ENCODE assay signal across 2 worm cellular contexts in the genomic region with DNA sequence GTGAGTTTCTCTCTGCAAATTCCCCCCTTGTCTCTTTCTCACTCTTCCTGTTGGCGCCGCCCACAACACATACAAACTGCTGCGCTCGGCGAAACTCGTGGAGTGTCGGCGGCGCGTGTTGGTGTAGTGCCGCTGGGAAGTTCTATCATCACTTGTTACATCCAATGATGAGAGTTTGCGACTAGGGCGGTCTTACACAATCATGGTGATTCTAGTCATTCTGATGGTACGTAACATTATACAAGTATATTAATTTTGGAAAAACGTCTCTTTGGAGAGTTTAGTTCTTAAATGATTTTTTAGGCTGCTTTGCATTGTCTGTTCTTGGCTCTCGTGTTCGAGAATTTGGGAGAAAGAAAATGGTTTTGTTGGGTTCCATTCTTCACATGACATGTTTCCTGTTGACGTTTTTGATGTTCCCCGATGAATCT.
TF ChIP-seq lines count a peak whose summit lies in the region.

No protein-coding gene starts in this region.

TF ChIP-seq in whole organism, L2 larva, 48 proteins besides CTCF, POLR2A, EP300 and RAD21 (continued from another document):
- peak; percentile 94 for TF ChIP-seq sma-3 (GFP tag; optimal IDR thresholded peaks at IDR 0.05; lab: Kevin White, UChicago)
- peak; percentile 64 for TF ChIP-seq nhr-129 (tag; optimal IDR thresholded peaks at IDR 0.05; lab: Kevin White, UChicago)
- no peak for TF ChIP-seq ceh-82 (tag; optimal IDR thresholded peaks at IDR 0.05; lab: Kevin White, UChicago)
- peak; percentile 30 for TF ChIP-seq unc-62 (GFP tag; optimal IDR thresholded peaks at IDR 0.05; lab: Kevin White, UChicago)
- peak; percentile 75 for TF ChIP-seq lin-13 (GFP tag; optimal IDR thresholded peaks at IDR 0.05; lab: Kevin White, UChicago)
- TF ChIP-seq sem-4 (tag; optimal IDR thresholded peaks at IDR 0.05; lab: Kevin White, UChicago) = peak; percentile 29
- peak; percentile 56 to 82 for TF ChIP-seq lsy-2 (tag; optimal IDR thresholded peaks at IDR 0.05; lab: Kevin White, UChicago)
- peak; percentile 89 for TF ChIP-seq crh-2 (tag; optimal IDR thresholded peaks at IDR 0.05; lab: Kevin White, UChicago)
- peak; percentile 89 for TF ChIP-seq F13H6.1 (tag; optimal IDR thresholded peaks at IDR 0.05; lab: Kevin White, UChicago)
- TF ChIP-seq ztf-1 (GFP tag; conservative IDR thresholded peaks at IDR 0.05; lab: Robert Waterston, UW) = no peak
- TF ChIP-seq blmp-1 (tag; optimal IDR thresholded peaks at IDR 0.05; lab: Kevin White, UChicago; ENCODE audit: insufficient read depth) = peak; percentile 21
- TF ChIP-seq Y55F3AM.14 (GFP tag; optimal IDR thresholded peaks at IDR 0.05; lab: Kevin White, UChicago) = peak; percentile 73
- peak; percentile 88 for TF ChIP-seq gmeb-1 (tag; optimal IDR thresholded peaks at IDR 0.05; lab: Kevin White, UChicago)
- peak; percentile 98 for TF ChIP-seq ama-1 (optimal IDR thresholded peaks at IDR 0.05; lab: Kevin White, UChicago)
- peak; percentile 47 for TF ChIP-seq ceh-16 (tag; optimal IDR thresholded peaks at IDR 0.05; lab: Kevin White, UChicago)
- no peak for TF ChIP-seq nhr-12 (tag; optimal IDR thresholded peaks at IDR 0.05; lab: Kevin White, UChicago)
- TF ChIP-seq dmd-4 (tag; optimal IDR thresholded peaks at IDR 0.05; lab: Kevin White, UChicago) = no peak
- peak; percentile 99 for TF ChIP-seq snpc-4 (tag; optimal IDR thresholded peaks at IDR 0.05; lab: Kevin White, UChicago)
- peak; percentile 56 for TF ChIP-seq nhr-10 (tag; optimal IDR thresholded peaks at IDR 0.05; lab: Kevin White, UChicago)
- peak; percentile 36 for TF ChIP-seq R02D3.7 (tag; optimal IDR thresholded peaks at IDR 0.05; lab: Kevin White, UChicago)
- TF ChIP-seq fos-1 (tag; optimal IDR thresholded peaks at IDR 0.05; lab: Kevin White, UChicago) = peak; percentile 84
- peak; percentile 51 for TF ChIP-seq nhr-6 (tag; optimal IDR thresholded peaks at IDR 0.05; lab: Kevin White, UChicago)
- no peak for TF ChIP-seq elt-3 (tag; optimal IDR thresholded peaks at IDR 0.05; lab: Kevin White, UChicago)

TF ChIP-seq in whole organism, L4 larva, 104 proteins besides CTCF, POLR2A, EP300 and RAD21 (continued from another document):
- TF ChIP-seq gei-8 (GFP tag; optimal IDR thresholded peaks at IDR 0.05; lab: Kevin White, UChicago) (peak; percentile 54), F44E2.7 (GFP tag; IDR thresholded peaks at IDR 0.05; lab: Robert Waterston, UW) (no peak), set-16 (GFP tag; IDR thresholded peaks at IDR 0.05; lab: Robert Waterston, UW) (no peak; the same call in none of the 2 replicates), Y5F2A.4 (GFP tag; optimal IDR thresholded peaks at IDR 0.05; lab: Kevin White, UChicago) (no peak), ctbp-1 (GFP tag; IDR thresholded peaks at IDR 0.05; lab: Robert Waterston, UW) (no peak), cey-2 (tag; optimal IDR thresholded peaks at IDR 0.05; lab: Kevin White, UChicago; ENCODE audit: borderline replicate concordance, insufficient read depth) (no peak), lin-38 (GFP tag; IDR thresholded peaks at IDR 0.05; lab: Robert Waterston, UW) (peak; percentile 77), F26F4.8 (GFP tag; conservative IDR thresholded peaks at IDR 0.05; lab: Robert Waterston, UW) (no peak), daf-19 (GFP tag; conservative IDR thresholded peaks at IDR 0.05; lab: Robert Waterston, UW) (0 out of 2 replicates have a peak, but pooled peaks have one; percentile 7), daf-16 (GFP tag; optimal IDR thresholded peaks at IDR 0.05; lab: Kevin White, UChicago) (peak; percentile 64 to 69), daf-16 (tag; optimal IDR thresholded peaks at IDR 0.05; lab: Kevin White, UChicago) (peak; percentile 87), ZK546.5 (tag; optimal IDR thresholded peaks at IDR 0.05; lab: Kevin White, UChicago) (no peak), nhr-76 (tag; optimal IDR thresholded peaks at IDR 0.05; lab: Kevin White, UChicago) (no peak), mep-1 (tag; optimal IDR thresholded peaks at IDR 0.05; lab: Kevin White, UChicago) (peak; percentile 91), egl-43 (GFP tag; IDR thresholded peaks at IDR 0.05; lab: Robert Waterston, UW) (no peak; the same call in 1 of the 2 replicates), ztf-11 (tag; optimal IDR thresholded peaks at IDR 0.05; lab: Kevin White, UChicago) (no peak), ceh-62 (tag; optimal IDR thresholded peaks at IDR 0.05; lab: Kevin White, UChicago) (no peak), sdz-12 (GFP tag; optimal IDR thresholded peaks at IDR 0.05; lab: Kevin White, UChicago) (no peak), dmd-6 (GFP tag; IDR thresholded peaks at IDR 0.05; lab: Robert Waterston, UW) (peak; percentile 69; the same call in 1 of the 2 replicates), nhr-77 (tag; optimal IDR thresholded peaks at IDR 0.05; lab: Kevin White, UChicago) (no peak), lsy-2 (tag; optimal IDR thresholded peaks at IDR 0.05; lab: Kevin White, UChicago) (peak; percentile 57 to 75), hmg-1.1 (GFP tag; IDR thresholded peaks at IDR 0.05; lab: Robert Waterston, UW) (peak; percentile 87), lin-15B (tag; optimal IDR thresholded peaks at IDR 0.05; lab: Kevin White, UChicago) (no peak), D1046.2 (GFP tag; IDR thresholded peaks at IDR 0.05; lab: Robert Waterston, UW) (no peak), F37D6.2 (tag; optimal IDR thresholded peaks at IDR 0.05; lab: Kevin White, UChicago) (peak; percentile 6), nhr-25 (tag; optimal IDR thresholded peaks at IDR 0.05; lab: Kevin White, UChicago; ENCODE audit: borderline replicate concordance, insufficient read depth) (peak; percentile 82), duxl-1 (tag; optimal IDR thresholded peaks at IDR 0.05; lab: Kevin White, UChicago; ENCODE audit: poor library complexity) (peak; percentile 95), attf-4 (tag; optimal IDR thresholded peaks at IDR 0.05; lab: Kevin White, UChicago) (no peak), skn-1 (tag; optimal IDR thresholded peaks at IDR 0.05; lab: Kevin White, UChicago) (no peak), nhr-237 (tag; optimal IDR thresholded peaks at IDR 0.05; lab: Kevin White, UChicago) (no peak), hlh-11 (tag; optimal IDR thresholded peaks at IDR 0.05; lab: Kevin White, UChicago) (peak; percentile 88), F10B5.3 (tag; optimal IDR thresholded peaks at IDR 0.05; lab: Kevin White, UChicago) (peak; percentile 89), snpc-4 (tag; optimal IDR thresholded peaks at IDR 0.05; lab: Kevin White, UChicago) (peak; percentile 95), zfp-3 (GFP tag; conservative IDR thresholded peaks at IDR 0.05; lab: Robert Waterston, UW) (no peak), mxl-3 (GFP tag; optimal IDR thresholded peaks at IDR 0.05; lab: Kevin White, UChicago) (peak; percentile 79), dmd-8 (GFP tag; IDR thresholded peaks at IDR 0.05; lab: Robert Waterston, UW) (peak; percentile 62), nhr-41 (GFP tag; IDR thresholded peaks at IDR 0.05; lab: Robert Waterston, UW) (0 out of 2 replicates have a peak, but pooled peaks have one; percentile 47), tra-1 (GFP tag; IDR thresholded peaks at IDR 0.05; lab: Robert Waterston, UW) (peak; percentile 49; the same call in 1 of the 2 replicates), T20F7.1 (GFP tag; optimal IDR thresholded peaks at IDR 0.05; lab: Kevin White, UChicago) (peak; percentile 76), madf-5 (GFP tag; IDR thresholded peaks at IDR 0.05; lab: Robert Waterston, UW) (no peak), hif-1 (tag; optimal IDR thresholded peaks at IDR 0.05; lab: Kevin White, UChicago) (peak; percentile 21 to 25), rbr-2 (tag; optimal IDR thresholded peaks at IDR 0.05; lab: Kevin White, UChicago) (peak; percentile 80), daf-8 (GFP tag; IDR thresholded peaks at IDR 0.05; lab: Robert Waterston, UW) (no peak), fkh-10 (GFP tag; optimal IDR thresholded peaks at IDR 0.05; lab: Kevin White, UChicago) (no peak), unc-62 (GFP tag; optimal IDR thresholded peaks at IDR 0.05 in 1 of 2; lab: Kevin White, UChicago) (no peak), unc-62 (tag; optimal IDR thresholded peaks at IDR 0.05; lab: Kevin White, UChicago) (no peak), F49E8.2 (tag; optimal IDR thresholded peaks at IDR 0.05; lab: Kevin White, UChicago; ENCODE audit: borderline replicate concordance) (peak; percentile 96), nhr-48 (tag; optimal IDR thresholded peaks at IDR 0.05; lab: Kevin White, UChicago) (peak; percentile 89), dpl-1 (GFP tag; optimal IDR thresholded peaks at IDR 0.05; lab: Kevin White, UChicago) (peak; percentile 44), nhr-10 (tag; optimal IDR thresholded peaks at IDR 0.05; lab: Kevin White, UChicago) (peak; percentile 19), R02D3.7 (tag; optimal IDR thresholded peaks at IDR 0.05; lab: Kevin White, UChicago) (no peak), lin-1 (GFP tag; IDR thresholded peaks at IDR 0.05; lab: Robert Waterston, UW) (peak; percentile 88; the same call in 1 of the 2 replicates), mxl-2 (GFP tag; conservative IDR thresholded peaks at IDR 0.05; lab: Robert Waterston, UW) (no peak), ceh-32 (tag; optimal IDR thresholded peaks at IDR 0.05; lab: Kevin White, UChicago; ENCODE audit: poor library complexity) (peak; percentile 12), Y75B8A.6 (GFP tag; IDR thresholded peaks at IDR 0.05; lab: Robert Waterston, UW) (no peak), madf-9 (GFP tag; conservative IDR thresholded peaks at IDR 0.05; lab: Robert Waterston, UW) (no peak), daf-12 (tag; optimal IDR thresholded peaks at IDR 0.05; lab: Kevin White, UChicago) (no peak), vab-7 (GFP tag; IDR thresholded peaks at IDR 0.05; lab: Robert Waterston, UW) (no peak; the same call in 1 of the 2 replicates), nhr-6 (tag; optimal IDR thresholded peaks at IDR 0.05; lab: Kevin White, UChicago) (peak; percentile 21), lin-39 (tag; optimal IDR thresholded peaks at IDR 0.05; lab: Kevin White, UChicago) (no peak), ceh-28 (tag; optimal IDR thresholded peaks at IDR 0.05; lab: Kevin White, UChicago) (no peak), mes-2 (tag; optimal IDR thresholded peaks at IDR 0.05; lab: Kevin White, UChicago; ENCODE audit: poor library complexity, severe bottlenecking) (peak; percentile 90), spr-1 (tag; optimal IDR thresholded peaks at IDR 0.05; lab: Kevin White, UChicago) (peak; percentile 79), egl-27 (tag; optimal IDR thresholded peaks at IDR 0.05; lab: Kevin White, UChicago) (no peak), pha-4 (GFP tag; IDR thresholded peaks at IDR 0.05; lab: Robert Waterston, UW) (peak; percentile 76; the same call in 1 of the 2 replicates), pha-4 (tag; optimal IDR thresholded peaks at IDR 0.05; lab: Kevin White, UChicago) (no peak), aly-2 (tag; optimal IDR thresholded peaks at IDR 0.05; lab: Kevin White, UChicago) (no peak), zip-2 (tag; optimal IDR thresholded peaks at IDR 0.05; lab: Kevin White, UChicago) (peak; percentile 59), dmd-9 (GFP tag; IDR thresholded peaks at IDR 0.05; lab: Robert Waterston, UW) (0 out of 2 replicates have a peak, but pooled peaks have one; percentile 15), T26A8.4 (GFP tag; IDR thresholded peaks at IDR 0.05; lab: Robert Waterston, UW) (peak; percentile 92), lin-29 (GFP tag; IDR thresholded peaks at IDR 0.05; lab: Robert Waterston, UW) (no peak), arid-1 (GFP tag; conservative IDR thresholded peaks at IDR 0.05; lab: Robert Waterston, UW) (peak; percentile 70), nhr-102 (tag; optimal IDR thresholded peaks at IDR 0.05; lab: Kevin White, UChicago) (peak; percentile 91), mdt-29 (GFP tag; IDR thresholded peaks at IDR 0.05; lab: Robert Waterston, UW) (0 out of 2 replicates have a peak, but pooled peaks have one; percentile 56), aha-1 (tag; lab: Kevin White, UChicago) (peak; percentile 76), snpc-1.2 (GFP tag; IDR thresholded peaks at IDR 0.05; lab: Robert Waterston, UW) (peak; percentile 94), fos-1 (tag; optimal IDR thresholded peaks at IDR 0.05; lab: Kevin White, UChicago) (no peak), php-3 (GFP tag; IDR thresholded peaks at IDR 0.05; lab: Robert Waterston, UW) (no peak), ZK337.2 (GFP tag; IDR thresholded peaks at IDR 0.05; lab: Robert Waterston, UW) (0 out of 2 replicates have a peak, but pooled peaks have one; percentile 35), unc-130 (GFP tag; optimal IDR thresholded peaks at IDR 0.05; lab: Kevin White, UChicago) (peak; percentile 80), lir-3 (tag; optimal IDR thresholded peaks at IDR 0.05; lab: Kevin White, UChicago) (peak; percentile 19), Y105C5A.15 (GFP tag; IDR thresholded peaks at IDR 0.05; lab: Robert Waterston, UW) (no peak), nhr-11 (tag; optimal IDR thresholded peaks at IDR 0.05; lab: Kevin White, UChicago) (peak; percentile 32), nhr-42 (GFP tag; IDR thresholded peaks at IDR 0.05; lab: Robert Waterston, UW) (0 out of 2 replicates have a peak, but pooled peaks have one; percentile 71)
TF ChIP-seq in whole organism, L4 larva: peak in this region for 56.
